Fruit fly (Drosophila melanogaster): Measurements from ENCODE around the gene CG8813.

The CG8813 gene

DNA sequence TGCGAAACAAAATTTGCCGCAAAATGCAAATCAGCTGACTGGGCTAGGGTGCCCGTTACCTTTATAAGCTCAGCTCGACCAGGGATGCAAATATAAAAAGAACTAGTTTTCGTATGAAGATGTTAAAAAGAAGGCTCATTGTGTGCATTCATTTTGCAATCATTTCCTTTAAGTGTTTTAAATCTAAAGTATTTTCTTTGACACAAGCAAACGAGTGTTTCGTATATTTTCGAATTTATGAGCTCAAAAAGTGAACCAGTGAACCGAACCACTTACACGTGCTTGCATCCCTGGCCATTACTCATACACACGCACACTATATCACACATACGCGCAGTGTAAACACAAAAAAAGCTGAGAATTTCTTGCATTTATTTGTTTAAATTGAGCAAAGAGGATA is 8.7 kb downstream of the CG8813 start, which contains the start of the genes Prx6a and Sbat (continued):
- TF ChIP-seq Fer3 (tag; optimal IDR thresholded peaks at IDR 0.05) (peak; percentile 75), CG10321 (GFP tag; IDR thresholded peaks at IDR 0.05) (no peak), Usf (GFP tag; optimal IDR thresholded peaks at IDR 0.05) (peak; percentile 52), CG13424 (tag; optimal IDR thresholded peaks at IDR 0.05) (peak; percentile 88), z (GFP tag; IDR thresholded peaks at IDR 0.05) (no peak), Awh (GFP tag; IDR thresholded peaks at IDR 0.05) (no peak), CG4730 (GFP tag; IDR thresholded peaks at IDR 0.05) (0 out of 2 replicates have a peak, but pooled peaks have one; percentile 28), gfzf (GFP tag; optimal IDR thresholded peaks at IDR 0.05) (peak; percentile 11), sr (GFP tag; IDR thresholded peaks at IDR 0.05) (0 out of 3 replicates have a peak, but pooled peaks have one; percentile 45), grau (tag; optimal IDR thresholded peaks at IDR 0.05) (peak; percentile 80), CG2678 (tag; optimal IDR thresholded peaks at IDR 0.05) (peak; percentile 81), btn (GFP tag; optimal IDR thresholded peaks at IDR 0.05) (no peak), CG7839 (tag; optimal IDR thresholded peaks at IDR 0.05) (peak; percentile 70), CG5245 (GFP tag; optimal IDR thresholded peaks at IDR 0.05) (peak; percentile 0), Ravus (GFP tag; IDR thresholded peaks at IDR 0.05) (no peak), ranshi (GFP tag; IDR thresholded peaks at IDR 0.05) (peak; percentile 87), B-H2 (GFP tag; optimal IDR thresholded peaks at IDR 0.05) (peak; percentile 84), CG17361 (GFP tag; IDR thresholded peaks at IDR 0.05) (peak; percentile 64), gce (GFP tag; IDR thresholded peaks at IDR 0.05) (no peak), CG2202 (tag; optimal IDR thresholded peaks at IDR 0.05) (peak; percentile 29), Fer2 (tag; optimal IDR thresholded peaks at IDR 0.05) (peak; percentile 66), pb (GFP tag; optimal IDR thresholded peaks at IDR 0.05) (peak; percentile 44), NFAT (GFP tag; IDR thresholded peaks at IDR 0.05) (peak; percentile 59; the same call in 1 of the 2 replicates), slou (GFP tag; optimal IDR thresholded peaks at IDR 0.05) (no peak), CG8944 (GFP tag; optimal IDR thresholded peaks at IDR 0.05) (peak; percentile 65), Hr51 (GFP tag; optimal IDR thresholded peaks at IDR 0.05) (peak; percentile 55 to 73), sna (GFP tag; IDR thresholded peaks at IDR 0.05; ENCODE audit: partially characterized antibody) (no peak), pzg (GFP tag; optimal IDR thresholded peaks at IDR 0.05) (peak; percentile 84), twi (tag; optimal IDR thresholded peaks at IDR 0.05) (peak; percentile 68), YL-1 (GFP tag; optimal IDR thresholded peaks at IDR 0.05) (no peak), Xbp1 (GFP tag; optimal IDR thresholded peaks at IDR 0.05) (peak; percentile 79), CG17328 (GFP tag; IDR thresholded peaks at IDR 0.05) (peak; percentile 36; the same call in 1 of the 2 replicates), CG6813 (GFP tag; optimal IDR thresholded peaks at IDR 0.05) (peak; percentile 25), Meics (GFP tag; optimal IDR thresholded peaks at IDR 0.05) (peak; percentile 68), CG10979 (tag; optimal IDR thresholded peaks at IDR 0.05) (peak; percentile 65), NC2α (GFP tag; optimal IDR thresholded peaks at IDR 0.05) (peak; percentile 45), Lim3 (GFP tag; IDR thresholded peaks at IDR 0.05) (no peak), Scr (GFP tag; IDR thresholded peaks at IDR 0.05; ENCODE audit: partially characterized antibody) (peak; percentile 32; the same call in 1 of the 2 replicates), CG4854 (GFP tag; optimal IDR thresholded peaks at IDR 0.05) (peak; percentile 42), CG14667 (GFP tag; IDR thresholded peaks at IDR 0.05) (no peak), ind (GFP tag; optimal IDR thresholded peaks at IDR 0.05) (peak; percentile 79), CG17385 (GFP tag; optimal IDR thresholded peaks at IDR 0.05) (peak; percentile 53), CG4820 (GFP tag; optimal IDR thresholded peaks at IDR 0.05) (peak; percentile 64), sima (GFP tag; optimal IDR thresholded peaks at IDR 0.05) (peak; percentile 21), kay (GFP tag; optimal IDR thresholded peaks at IDR 0.05) (peak; percentile 78), bsh (GFP tag; optimal IDR thresholded peaks at IDR 0.05) (peak in 1 of 2 experiments; percentile 66), bowl (GFP tag; IDR thresholded peaks at IDR 0.05) (no peak), CG43689 (GFP tag; IDR thresholded peaks at IDR 0.05) (no peak), Six4 (GFP tag; optimal IDR thresholded peaks at IDR 0.05) (peak; percentile 41), Sox100B (GFP tag; optimal IDR thresholded peaks at IDR 0.05) (peak; percentile 50)
